Fruit fly (Drosophila melanogaster) whole organism, prepupa: ENCODE measurements around the gene Nmdar2.

Source experiments
- Blimp-1 ChIP-seq: fragments of 200-800 bp; sonication (Bioruptor generic); optimal IDR thresholded peaks from 3 replicates; lab custom pipeline; 2017; ENCODE audit warnings: missing biosample characterization, missing genetic modification characterization, mild to moderate bottlenecking, moderate library complexity, missing genetic modification reagents
- CG10631 ChIP-seq: fragments of 200-800 bp; sonication (Bioruptor generic); optimal IDR thresholded peaks from 2 replicates; lab custom pipeline; 2016; ENCODE audit warnings: missing biosample characterization, missing genetic modification characterization
- CG11294 ChIP-seq: fragments of 200-800 bp; sonication (Bioruptor generic); IDR thresholded peaks from 2 replicates; pipeline ENCODE4 v1.3.6; 2022; ENCODE audit warnings: missing biosample characterization, missing genetic modification characterization
- CG11762 ChIP-seq: fragments of 200-800 bp; sonication (Bioruptor generic); optimal IDR thresholded peaks from 3 replicates; lab custom pipeline; 2016; ENCODE audit warnings: missing biosample characterization, missing genetic modification characterization; ENCODE audit not compliant: insufficient read depth
- CG1621 ChIP-seq: fragments of 200-800 bp; sonication (Bioruptor generic); optimal IDR thresholded peaks from 3 replicates; lab custom pipeline; 2018; ENCODE audit warnings: missing biosample characterization, mild to moderate bottlenecking, missing genetic modification characterization
- CG16779 ChIP-seq: fragments of 200-800 bp; sonication (Bioruptor generic); optimal IDR thresholded peaks from 3 replicates; lab custom pipeline; 2017; ENCODE audit warnings: missing biosample characterization, mild to moderate bottlenecking, missing genetic modification characterization
- CG3032 ChIP-seq: fragments of 200-800 bp; optimal IDR thresholded peaks from 2 replicates; lab custom pipeline; 2019; ENCODE audit warnings: missing biosample characterization, mild to moderate bottlenecking, missing genetic modification characterization, moderate library complexity
- CG34406 ChIP-seq: fragments of 200-800 bp; sonication (Bioruptor generic); optimal IDR thresholded peaks from 3 replicates; lab custom pipeline; 2016; ENCODE audit warnings: missing biosample characterization, missing genetic modification characterization
- CG6276 ChIP-seq: fragments of 200-800 bp; sonication (Bioruptor generic); optimal IDR thresholded peaks from 2 replicates; lab custom pipeline; 2017; ENCODE audit warnings: missing biosample characterization, mild to moderate bottlenecking, missing genetic modification characterization
- CG6792 ChIP-seq: fragments of 200-800 bp; sonication (Bioruptor generic); optimal IDR thresholded peaks from 3 replicates; lab custom pipeline; 2016; ENCODE audit warnings: missing biosample characterization, missing genetic modification characterization
- CG6808 ChIP-seq: fragments of 200-800 bp; sonication (Bioruptor generic); optimal IDR thresholded peaks from 3 replicates; lab custom pipeline; 2017; ENCODE audit warnings: missing biosample characterization, missing genetic modification characterization, mild to moderate bottlenecking, moderate library complexity, missing genetic modification reagents
- CG6854 ChIP-seq: fragments of 200-800 bp; sonication (Bioruptor generic); optimal IDR thresholded peaks from 2 replicates; lab custom pipeline; 2017; ENCODE audit warnings: missing biosample characterization, mild to moderate bottlenecking, missing genetic modification characterization
- CG7368 ChIP-seq: fragments of 200-800 bp; sonication (Bioruptor generic); optimal IDR thresholded peaks from 3 replicates; lab custom pipeline; 2016; ENCODE audit warnings: missing biosample characterization, missing genetic modification characterization
- CG8119 ChIP-seq: fragments of 200-800 bp; sonication (Bioruptor generic); IDR thresholded peaks from 3 replicates; pipeline ENCODE4 v1.3.6; 2022; ENCODE audit warnings: missing biosample characterization, missing genetic modification characterization
- CG8632 ChIP-seq: fragments of 200-800 bp; sonication (Bioruptor generic); optimal IDR thresholded peaks from 3 replicates; lab custom pipeline; 2016; ENCODE audit warnings: missing biosample characterization, missing genetic modification characterization
- Eip78C ChIP-seq: fragments of 200-800 bp; sonication (Bioruptor generic); peaks from one replicate; lab custom pipeline; 2016; ENCODE audit warnings: missing biosample characterization, missing genetic modification characterization
- Eip93F ChIP-seq: fragments of 200-800 bp; sonication (Bioruptor generic); optimal IDR thresholded peaks from 2 replicates; lab custom pipeline; 2016; ENCODE audit warnings: missing biosample characterization, mild to moderate bottlenecking, missing genetic modification characterization
- Gug ChIP-seq: fragments of 200-800 bp; sonication (Bioruptor generic); IDR thresholded peaks from 2 replicates; pipeline ENCODE4 v1.3.6; 2022; ENCODE audit warnings: missing biosample characterization, missing genetic modification characterization
- Hr38 ChIP-seq: sonication (Bioruptor generic); optimal IDR thresholded peaks from 2 replicates; lab custom pipeline; 2016; ENCODE audit warnings: missing biosample characterization, missing genetic modification characterization
- Hr4 ChIP-seq: fragments of 200-800 bp; sonication (Bioruptor generic); optimal IDR thresholded peaks from 3 replicates; lab custom pipeline; 2016; ENCODE audit warnings: missing biosample characterization, missing genetic modification characterization
- Lpt ChIP-seq: fragments of 200-800 bp; sonication (Bioruptor generic); optimal IDR thresholded peaks from 3 replicates; lab custom pipeline; 2016; ENCODE audit warnings: missing biosample characterization, missing genetic modification characterization
- Met ChIP-seq: fragments of 200-800 bp; sonication (Bioruptor generic); optimal IDR thresholded peaks from 3 replicates; lab custom pipeline; 2016; ENCODE audit warnings: missing biosample characterization, missing genetic modification characterization
- OdsH ChIP-seq: fragments of 200-800 bp; sonication (Bioruptor generic); optimal IDR thresholded peaks from 3 replicates; lab custom pipeline; 2016; ENCODE audit warnings: missing biosample characterization, missing genetic modification characterization
- Sox102F ChIP-seq: fragments of 200-800 bp; sonication (Bioruptor generic); optimal IDR thresholded peaks from 2 replicates; lab custom pipeline; 2016; ENCODE audit warnings: missing biosample characterization, mild to moderate bottlenecking, missing genetic modification characterization
- Sox15 ChIP-seq: fragments of 200-800 bp; sonication (Bioruptor generic); optimal IDR thresholded peaks from 3 replicates; lab custom pipeline; 2016; ENCODE audit warnings: missing biosample characterization, missing genetic modification characterization
- achi ChIP-seq: fragments of 200-800 bp; sonication (Bioruptor generic); optimal IDR thresholded peaks from 3 replicates; lab custom pipeline; 2016; ENCODE audit warnings: missing biosample characterization, missing genetic modification characterization
- acj6 ChIP-seq: fragments of 200-800 bp; sonication (Bioruptor generic); optimal IDR thresholded peaks from 3 replicates; lab custom pipeline; 2016; ENCODE audit warnings: missing biosample characterization, missing genetic modification characterization
- cyc ChIP-seq: fragments of 200-800 bp; sonication (Bioruptor generic); optimal IDR thresholded peaks from 3 replicates; lab custom pipeline; 2016; ENCODE audit warnings: missing biosample characterization, missing genetic modification characterization
- esn ChIP-seq: fragments of 200-800 bp; sonication (Bioruptor generic); optimal IDR thresholded peaks from 2 replicates; lab custom pipeline; 2016; ENCODE audit warnings: missing biosample characterization, mild to moderate bottlenecking, missing genetic modification characterization, moderate library complexity
- fkh ChIP-seq: fragments of 200-800 bp; sonication (Bioruptor generic); optimal IDR thresholded peaks from 3 replicates; lab custom pipeline; 2017; ENCODE audit warnings: missing biosample characterization, mild to moderate bottlenecking, missing genetic modification characterization, moderate library complexity
- spab ChIP-seq: fragments of 200-800 bp; sonication (Bioruptor generic); optimal IDR thresholded peaks from 2 replicates; lab custom pipeline; 2017; ENCODE audit warnings: missing biosample characterization, mild to moderate bottlenecking, missing genetic modification characterization, missing genetic modification reagents
- ss ChIP-seq, 2 experiments: fragments of 200-800 bp; sonication (Bioruptor generic); optimal IDR thresholded peaks; 2 replicates in 1 of 2; 3 replicates in 1 of 2; lab custom pipeline; 2017 to 2018; ENCODE audit warnings: mild to moderate bottlenecking in 2 of 2, missing biosample characterization in 2 of 2, missing genetic modification characterization in 2 of 2, moderate library complexity in 1 of 2
- svp ChIP-seq: fragments of 200-800 bp; sonication (Bioruptor generic); peaks from one replicate; lab custom pipeline; 2016; ENCODE audit warnings: missing biosample characterization, missing genetic modification characterization
- vri ChIP-seq: fragments of 200-800 bp; sonication (Bioruptor generic); optimal IDR thresholded peaks from 3 replicates; lab custom pipeline; 2016; ENCODE audit warnings: missing biosample characterization, mild to moderate bottlenecking, missing genetic modification characterization

Gene Nmdar2

DNA sequence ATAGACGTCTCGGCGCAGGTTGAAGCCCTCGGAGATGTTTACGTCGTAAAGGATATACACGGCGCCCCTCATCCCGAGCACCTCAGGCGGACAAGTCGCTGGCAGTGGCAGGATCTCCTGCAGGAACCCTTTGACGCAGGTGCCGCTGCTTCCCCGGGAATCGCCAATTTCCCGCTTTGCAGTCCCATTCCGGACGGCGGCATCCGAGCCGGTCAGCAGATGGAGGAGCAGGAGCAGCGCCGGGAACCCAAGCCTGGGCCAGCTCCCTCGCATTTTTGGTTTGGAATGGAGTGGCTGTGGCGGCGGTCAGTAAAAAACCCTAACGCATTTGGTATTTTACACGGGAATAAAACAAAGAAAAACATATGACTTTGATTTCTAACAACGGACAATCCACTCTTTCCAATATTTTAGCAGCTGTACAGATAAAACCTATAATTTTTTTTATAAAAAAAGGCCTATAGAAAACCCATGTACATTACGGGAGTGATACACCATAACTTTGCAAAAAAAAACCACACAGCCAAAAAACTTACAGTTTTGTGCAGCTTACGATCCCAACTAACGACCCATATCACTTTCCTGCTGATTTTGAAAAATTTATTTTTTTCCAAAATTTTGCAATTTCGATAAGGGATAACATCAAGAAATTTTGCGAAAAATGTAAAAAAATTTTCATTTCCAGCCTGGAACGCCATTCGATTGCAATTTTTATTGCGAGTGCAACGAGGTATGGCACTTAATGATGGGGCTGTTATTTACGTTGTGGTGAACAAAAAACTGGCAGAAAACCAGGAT is 41.7 kb downstream of the Nmdar2 start, which contains the start of the genes O-fut2 and CG14777 (continued):
- TF ChIP-seq Lpt (peak; percentile 31), acj6 (GFP tag; lab: Kevin White, UChicago) (peak; percentile 72), Sox102F (GFP tag; lab: Kevin White, UChicago) (peak; percentile 63), CG1621 (tag; lab: Kevin White, UChicago) (no peak), vri (GFP tag; lab: Kevin White, UChicago) (no peak), Eip78C (GFP tag; lab: Kevin White, UChicago) (peak; percentile 92), CG10631 (no peak), Blimp-1 (GFP tag; lab: Kevin White, UChicago) (no peak), CG6854 (no peak), CG6808 (GFP tag; lab: Kevin White, UChicago) (no peak), fkh (GFP tag; lab: Kevin White, UChicago) (no peak), CG3032 (tag; lab: Kevin White, UChicago) (peak; percentile 32), CG6276 (GFP tag; lab: Kevin White, UChicago) (no peak), Gug (GFP tag; lab: Robert Waterston, UW) (peak; percentile 60; the same call in 1 of the 2 replicates), Hr4 (peak; percentile 67), CG8632 (peak; percentile 32), spab (GFP tag; lab: Kevin White, UChicago) (no peak), Eip93F (GFP tag; lab: Kevin White, UChicago) (no peak), achi (GFP tag; lab: Kevin White, UChicago) (peak; percentile 60), Sox15 (GFP tag; lab: Kevin White, UChicago) (peak; percentile 43), ss (GFP tag; optimal IDR thresholded peaks at IDR 0.05; lab: Kevin White, UChicago) (peak in 1 of 2 experiments; percentile 30), CG34406 (peak; percentile 54), CG8119 (peak; percentile 69), CG7368 (GFP tag; lab: Kevin White, UChicago) (no peak)

DNA sequence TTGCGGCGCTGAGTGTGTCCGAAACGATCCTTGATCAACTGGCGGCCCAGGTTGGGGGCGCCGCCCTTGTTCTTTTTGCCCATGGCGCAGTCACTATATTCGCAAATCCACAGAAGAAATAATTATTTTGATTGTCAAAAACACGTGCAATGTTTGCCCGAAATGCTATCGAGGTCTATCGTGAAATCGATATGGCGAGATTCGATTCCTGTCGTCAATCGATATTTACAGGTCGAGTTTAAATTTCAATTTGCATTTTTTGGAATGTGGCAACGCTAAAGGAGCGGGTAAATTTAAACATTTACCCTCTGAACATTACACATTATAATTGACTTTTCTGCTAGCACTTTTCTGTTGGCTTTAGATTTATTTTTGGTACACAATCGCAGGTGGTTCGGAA is 43.6 kb downstream of the Nmdar2 start, which contains the start of gene Ns3:
Ns3 (minus strand) TSS at position 188 of the 400 bp plus-strand sequence.
- TF ChIP-seq CG11294 (GFP tag; lab: Robert Waterston, UW), result no peak
- no peak for TF ChIP-seq CG16779
- no peak for TF ChIP-seq Hr38 (GFP tag; lab: Kevin White, UChicago)
- no peak for TF ChIP-seq esn (GFP tag; lab: Kevin White, UChicago)
- TF ChIP-seq CG8632, result no peak
- TF ChIP-seq CG11762 (GFP tag; lab: Kevin White, UChicago), result no peak
- TF ChIP-seq cyc (GFP tag; lab: Kevin White, UChicago), result no peak
- no peak for TF ChIP-seq ss (GFP tag; optimal IDR thresholded peaks at IDR 0.05; lab: Kevin White, UChicago)
- no peak for TF ChIP-seq CG34406
- TF ChIP-seq CG1621 (tag; lab: Kevin White, UChicago), result no peak
- TF ChIP-seq, all 60 proteins: peak for 0

DNA sequence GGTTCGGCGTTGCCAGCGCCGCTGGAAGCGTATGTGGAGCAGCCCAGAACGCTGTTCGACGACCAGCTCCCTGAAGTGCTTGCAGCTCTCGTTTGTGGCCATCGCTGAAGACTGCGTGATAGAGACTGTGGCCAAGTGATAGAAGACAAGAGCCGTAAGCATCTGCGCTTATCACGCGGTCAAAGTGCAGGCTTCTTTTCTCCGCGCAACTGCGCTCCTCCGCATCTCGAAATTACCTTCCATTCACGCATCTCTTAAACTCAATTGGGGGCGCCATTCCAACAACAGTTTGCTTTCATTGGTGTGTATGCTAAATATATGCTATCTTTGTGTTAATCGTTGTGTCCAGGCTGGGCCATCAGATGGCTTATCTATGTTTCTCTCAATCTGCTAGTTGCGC is 46.1 kb downstream of the Nmdar2 start, which contains the start of gene CG14787:
CG14787 (minus strand) TSS at position 133 of the 400 bp plus-strand sequence.
- TF ChIP-seq CG7368 (GFP tag; lab: Kevin White, UChicago), result no peak
- TF ChIP-seq CG6792 (GFP tag; lab: Kevin White, UChicago), result no peak
- peak; percentile 21 for TF ChIP-seq CG6808 (GFP tag; lab: Kevin White, UChicago)
- no peak for TF ChIP-seq CG8119
- peak; percentile 88 for TF ChIP-seq svp
- TF ChIP-seq Met (GFP tag; lab: Kevin White, UChicago), result no peak
- TF ChIP-seq ss (GFP tag; optimal IDR thresholded peaks at IDR 0.05; lab: Kevin White, UChicago), result peak; percentile 60 to 67
- no peak for TF ChIP-seq CG34406
- TF ChIP-seq Eip78C (GFP tag; lab: Kevin White, UChicago), result peak; percentile 66
- TF ChIP-seq OdsH (GFP tag; lab: Kevin White, UChicago), result no peak
